Fruit fly (Drosophila melanogaster): ENCODE measurements around the gene CG7860.
A peak's percentile ranks its signal among the peaks of the same experiment; 100 is the strongest.

Gene CG7860

dm6 chrX:15582853-15583252 lies 14.1 kb downstream of the CG7860 start, which contains the start of the genes CG9215 and CG8097 (continued):
- TF ChIP-seq woc (GFP tag; optimal IDR thresholded peaks at IDR 0.05) = peak; percentile 71
- TF ChIP-seq dmrt93B (GFP tag; optimal IDR thresholded peaks at IDR 0.05) = peak; percentile 35
- TF ChIP-seq Hr78 (GFP tag; optimal IDR thresholded peaks at IDR 0.05) = no peak

- peak; percentile 1 for TF ChIP-seq Myc (optimal IDR thresholded peaks at IDR 0.05)
- TF ChIP-seq dl (GFP tag; optimal IDR thresholded peaks at IDR 0.05; ENCODE audit: insufficient read depth in 1 of 2, partially characterized antibody in 2 of 2) = no peak
Observed at dm6 chrX:15583842-15584441, 15.1 kb downstream of the CG7860 start.

- TF ChIP-seq Hr78 (GFP tag; optimal IDR thresholded peaks at IDR 0.05) (no peak), Dif (GFP tag; optimal IDR thresholded peaks at IDR 0.05; ENCODE audit: partially characterized antibody) (no peak), CG9705 (GFP tag; optimal IDR thresholded peaks at IDR 0.05) (no peak), Abd-B (GFP tag; optimal IDR thresholded peaks at IDR 0.05) (no peak), br (GFP tag; optimal IDR thresholded peaks at IDR 0.05) (no peak), OdsH (GFP tag; optimal IDR thresholded peaks at IDR 0.05) (no peak), sage (GFP tag; optimal IDR thresholded peaks at IDR 0.05) (no peak), dmrt93B (GFP tag; optimal IDR thresholded peaks at IDR 0.05) (no peak), usp (GFP tag; optimal IDR thresholded peaks at IDR 0.05) (no peak), GATAd (GFP tag; optimal IDR thresholded peaks at IDR 0.05) (no peak), jim (GFP tag; optimal IDR thresholded peaks at IDR 0.05) (no peak)
Observed at dm6 chrX:15587433-15587832, 18.6 kb downstream of the CG7860 start, which contains the start of gene Alp11. Gene Alp11, plus strand, starts transcription at chrX:15587733.

- no peak for TF ChIP-seq HLH106 (tag; optimal IDR thresholded peaks at IDR 0.05)
- peak; percentile 34 for TF ChIP-seq sv (GFP tag; optimal IDR thresholded peaks at IDR 0.05)
- TF ChIP-seq Myc (optimal IDR thresholded peaks at IDR 0.05) = no peak
- no peak for TF ChIP-seq ey (GFP tag; optimal IDR thresholded peaks at IDR 0.05)
- TF ChIP-seq Vsx2 (GFP tag; optimal IDR thresholded peaks at IDR 0.05; ENCODE audit: partially characterized antibody) = no peak
- no peak for TF ChIP-seq sage (GFP tag; optimal IDR thresholded peaks at IDR 0.05)
- TF ChIP-seq Hnf4 (GFP tag; optimal IDR thresholded peaks at IDR 0.05) = no peak
- peak; percentile 4 for TF ChIP-seq OdsH (GFP tag; optimal IDR thresholded peaks at IDR 0.05)
- no peak for TF ChIP-seq h (GFP tag; optimal IDR thresholded peaks at IDR 0.05)
- no peak for TF ChIP-seq jim (GFP tag; optimal IDR thresholded peaks at IDR 0.05)
- no peak for TF ChIP-seq Rel (GFP tag; optimal IDR thresholded peaks at IDR 0.05)
- TF ChIP-seq Rel (tag; optimal IDR thresholded peaks at IDR 0.05) = no peak
- TF ChIP-seq Jra (GFP tag; optimal IDR thresholded peaks at IDR 0.05) = no peak
Observed at dm6 chrX:15591721-15592491, 23.1 kb downstream of the CG7860 start.

- TF ChIP-seq ey (GFP tag; optimal IDR thresholded peaks at IDR 0.05) (no peak), CrebA (GFP tag; optimal IDR thresholded peaks at IDR 0.05; ENCODE audit: borderline replicate concordance) (no peak), sv (GFP tag; optimal IDR thresholded peaks at IDR 0.05) (no peak), Hr78 (GFP tag; optimal IDR thresholded peaks at IDR 0.05) (no peak), Dif (GFP tag; optimal IDR thresholded peaks at IDR 0.05; ENCODE audit: partially characterized antibody) (no peak), dl (GFP tag; optimal IDR thresholded peaks at IDR 0.05; ENCODE audit: insufficient read depth in 1 of 2, partially characterized antibody in 2 of 2) (no peak), Abd-B (GFP tag; optimal IDR thresholded peaks at IDR 0.05) (no peak), Hr83 (GFP tag; optimal IDR thresholded peaks at IDR 0.05; ENCODE audit: poor library complexity, severe bottlenecking) (peak; percentile 9)
Observed at dm6 chrX:15592822-15593476, 24.2 kb downstream of the CG7860 start.

dm6 chrX:15593477-15594229 lies 24.9 kb downstream of the CG7860 start, which contains the start of gene Chsy:
Gene Chsy, minus strand, starts transcription at chrX:15593534.
- no peak for TF ChIP-seq h (GFP tag; optimal IDR thresholded peaks at IDR 0.05)
- TF ChIP-seq Myc (optimal IDR thresholded peaks at IDR 0.05) = peak; percentile 60
- peak; percentile 40 for TF ChIP-seq HLH106 (tag; optimal IDR thresholded peaks at IDR 0.05)
- peak; percentile 31 for TF ChIP-seq woc (GFP tag; optimal IDR thresholded peaks at IDR 0.05)
- peak; percentile 14 for TF ChIP-seq OdsH (GFP tag; optimal IDR thresholded peaks at IDR 0.05)
- TF ChIP-seq GATAd (GFP tag; optimal IDR thresholded peaks at IDR 0.05) = no peak
- TF ChIP-seq psq (GFP tag; optimal IDR thresholded peaks at IDR 0.05) = peak; percentile 15
- TF ChIP-seq dsf (GFP tag; optimal IDR thresholded peaks at IDR 0.05; ENCODE audit: borderline replicate concordance) = no peak
- TF ChIP-seq Mio (GFP tag; optimal IDR thresholded peaks at IDR 0.05) = no peak
- TF ChIP-seq Sp1 (GFP tag; optimal IDR thresholded peaks at IDR 0.05) = peak; percentile 44
- peak; percentile 5 for TF ChIP-seq Hr83 (GFP tag; optimal IDR thresholded peaks at IDR 0.05; ENCODE audit: poor library complexity, severe bottlenecking)
- peak; percentile 20 for TF ChIP-seq br (GFP tag; optimal IDR thresholded peaks at IDR 0.05)
- peak; percentile 81 for TF ChIP-seq Dif (GFP tag; optimal IDR thresholded peaks at IDR 0.05; ENCODE audit: partially characterized antibody)
- no peak for TF ChIP-seq CrebA (GFP tag; optimal IDR thresholded peaks at IDR 0.05; ENCODE audit: borderline replicate concordance)
- no peak for TF ChIP-seq Dfd (GFP tag; optimal IDR thresholded peaks at IDR 0.05)
- TF ChIP-seq dl (GFP tag; optimal IDR thresholded peaks at IDR 0.05; ENCODE audit: insufficient read depth in 1 of 2, partially characterized antibody in 2 of 2) = peak; percentile 40 to 90

Measured in whole organism, wandering third instar larva.